Worm (Caenorhabditis elegans): ENCODE results near the gene T19D2.13.

The T19D2.13 gene

DNA sequence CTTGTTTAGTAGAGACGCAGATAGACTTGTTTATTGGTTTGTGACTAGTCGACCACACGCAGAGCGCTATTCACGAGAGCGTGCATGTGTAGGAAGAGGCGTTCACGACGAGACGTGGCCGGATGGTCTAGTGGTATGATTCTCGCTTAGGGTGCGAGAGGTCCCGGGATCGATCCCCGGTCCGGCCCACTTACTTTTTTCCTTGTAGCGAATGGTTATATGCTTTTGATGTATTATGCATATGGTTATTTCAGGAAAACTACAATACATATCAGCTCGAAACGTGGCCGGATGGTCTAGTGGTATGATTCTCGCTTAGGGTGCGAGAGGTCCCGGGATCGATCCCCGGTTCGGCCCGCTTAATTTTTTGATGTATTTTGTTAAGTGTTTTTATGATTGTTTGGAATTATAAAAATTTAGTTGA, 27.8 kb upstream of the T19D2.13 start (continued):
- TF ChIP-seq nhr-237 (tag; optimal IDR thresholded peaks at IDR 0.05) (no peak), alr-1 (tag; optimal IDR thresholded peaks at IDR 0.05; ENCODE audit: borderline replicate concordance) (no peak), zag-1 (tag; optimal IDR thresholded peaks at IDR 0.05) (no peak), nhr-19 (GFP tag; conservative IDR thresholded peaks at IDR 0.05) (peak; percentile 81), nhr-47 (tag; optimal IDR thresholded peaks at IDR 0.05) (peak; percentile 86), xbp-1 (tag; optimal IDR thresholded peaks at IDR 0.05) (peak; percentile 74), rnt-1 (tag; optimal IDR thresholded peaks at IDR 0.05) (peak; percentile 83), pax-3 (tag; optimal IDR thresholded peaks at IDR 0.05) (peak; percentile 32)

DNA sequence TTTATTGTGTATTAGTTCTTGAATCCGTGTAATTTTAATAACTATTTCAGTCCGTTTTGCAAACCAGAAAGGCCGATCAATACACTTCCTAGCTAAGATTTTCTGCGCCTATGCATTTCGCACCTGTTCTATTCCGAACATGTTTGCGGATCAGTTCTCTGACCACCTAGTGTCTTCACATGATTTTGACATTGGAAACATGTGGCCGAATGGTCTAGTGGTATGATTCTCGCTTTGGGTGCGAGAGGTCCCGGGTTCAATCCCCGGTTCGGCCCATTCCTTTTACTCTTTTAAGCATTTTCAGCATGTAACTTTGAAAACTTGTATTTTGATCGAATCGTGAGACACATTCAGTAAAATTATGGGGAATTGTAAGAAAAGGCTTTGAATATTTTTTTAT, 27.2 kb upstream of the T19D2.13 start:
- peak; percentile 15 for TF ChIP-seq C16A3.4 (tag; optimal IDR thresholded peaks at IDR 0.05)
- TF ChIP-seq snu-23 (GFP tag; optimal IDR thresholded peaks at IDR 0.05): peak; percentile 19
- TF ChIP-seq xbp-1 (tag; optimal IDR thresholded peaks at IDR 0.05): peak; percentile 12
- TF ChIP-seq nhr-84 (tag; optimal IDR thresholded peaks at IDR 0.05): no peak
- TF ChIP-seq ceh-63 (GFP tag; optimal IDR thresholded peaks at IDR 0.05): no peak
- no peak for TF ChIP-seq lin-15B (tag; optimal IDR thresholded peaks at IDR 0.05)
- TF ChIP-seq jun-1 (tag; optimal IDR thresholded peaks at IDR 0.05): peak; percentile 58
- TF ChIP-seq nhr-20 (tag; optimal IDR thresholded peaks at IDR 0.05): peak; percentile 26
- TF ChIP-seq rnt-1 (tag; optimal IDR thresholded peaks at IDR 0.05): peak; percentile 66
- no peak for TF ChIP-seq lin-13 (GFP tag; optimal IDR thresholded peaks at IDR 0.05)
- TF ChIP-seq fkh-8 (tag; optimal IDR thresholded peaks at IDR 0.05): no peak
- TF ChIP-seq nhr-19 (GFP tag; conservative IDR thresholded peaks at IDR 0.05): peak; percentile 7; the same call in 1 of the 2 replicates
- no peak for TF ChIP-seq ceh-8 (GFP tag; optimal IDR thresholded peaks at IDR 0.05)
- no peak for TF ChIP-seq snpc-4 (tag; optimal IDR thresholded peaks at IDR 0.05)
- no peak for TF ChIP-seq pax-3 (tag; optimal IDR thresholded peaks at IDR 0.05)
- peak; percentile 17 for TF ChIP-seq blmp-1 (tag; optimal IDR thresholded peaks at IDR 0.05)
- no peak for TF ChIP-seq tbx-2 (tag; optimal IDR thresholded peaks at IDR 0.05)
- no peak for TF ChIP-seq fkh-10 (GFP tag; optimal IDR thresholded peaks at IDR 0.05)
- no peak for TF ChIP-seq nhr-28 (tag; optimal IDR thresholded peaks at IDR 0.05)
- TF ChIP-seq ceh-82 (tag; optimal IDR thresholded peaks at IDR 0.05): peak in 1 of 3 experiments; percentile 3
- TF ChIP-seq skn-1 (tag; optimal IDR thresholded peaks at IDR 0.05): peak; percentile 14
- TF ChIP-seq lsy-2 (tag; optimal IDR thresholded peaks at IDR 0.05): no peak
- TF ChIP-seq lin-35 (GFP tag; optimal IDR thresholded peaks at IDR 0.05): peak in 1 of 2 experiments; percentile 51
- TF ChIP-seq isw-1 (GFP tag; IDR thresholded peaks at IDR 0.05): no peak
- no peak for TF ChIP-seq alr-1 (tag; optimal IDR thresholded peaks at IDR 0.05; ENCODE audit: borderline replicate concordance)
- no peak for TF ChIP-seq nhr-11 (tag; optimal IDR thresholded peaks at IDR 0.05)
- no peak for TF ChIP-seq egl-13 (tag; optimal IDR thresholded peaks at IDR 0.05)
- no peak for TF ChIP-seq ama-1 (optimal IDR thresholded peaks at IDR 0.05)
- TF ChIP-seq vab-15 (tag; optimal IDR thresholded peaks at IDR 0.05): no peak
- no peak for TF ChIP-seq dsc-1 (tag; optimal IDR thresholded peaks at IDR 0.05)
- no peak for TF ChIP-seq zip-4 (GFP tag; optimal IDR thresholded peaks at IDR 0.05)
- no peak for TF ChIP-seq mab-9 (GFP tag; IDR thresholded peaks at IDR 0.05)
- TF ChIP-seq pag-3 (tag; optimal IDR thresholded peaks at IDR 0.05; ENCODE audit: borderline replicate concordance, insufficient read depth): no peak
- no peak for TF ChIP-seq hlh-4 (tag; optimal IDR thresholded peaks at IDR 0.05)
- TF ChIP-seq sptf-1 (tag; optimal IDR thresholded peaks at IDR 0.05): no peak
- peak in 1 of 2 experiments; percentile 6 for TF ChIP-seq mdl-1 (tag; optimal IDR thresholded peaks at IDR 0.05)
- TF ChIP-seq ztf-4 (tag; optimal IDR thresholded peaks at IDR 0.05): no peak
- TF ChIP-seq mep-1 (tag; optimal IDR thresholded peaks at IDR 0.05): peak; percentile 32
- TF ChIP-seq nhr-71 (tag; optimal IDR thresholded peaks at IDR 0.05): peak; percentile 22
- TF ChIP-seq fos-1 (tag; optimal IDR thresholded peaks at IDR 0.05): no peak
- no peak for TF ChIP-seq dpl-1 (GFP tag; optimal IDR thresholded peaks at IDR 0.05)
